Worm (Caenorhabditis elegans) whole organism, L3 larva: ENCODE measurements around the gene F35A5.1.

Source experiments
- ZK546.5 ChIP-seq: sonication (generic microtip); optimal IDR thresholded peaks from 2 replicates; lab custom pipeline; 2017; ENCODE audit warnings: missing biosample characterization, missing genetic modification characterization
- ama-1 ChIP-seq: fragments of 150-350 bp; optimal IDR thresholded peaks from 2 replicates; lab custom pipeline; 2018
- ceh-16 ChIP-seq: sonication (generic microtip); optimal IDR thresholded peaks from 2 replicates; lab custom pipeline; 2017; ENCODE audit warnings: missing biosample characterization, missing genetic modification characterization
- ceh-28 ChIP-seq: fragments of 150-350 bp; optimal IDR thresholded peaks from 2 replicates; lab custom pipeline; 2014; ENCODE audit warnings: missing biosample characterization, missing genetic modification reagents, missing genetic modification characterization
- ceh-82 ChIP-seq: fragments of 150-350 bp; optimal IDR thresholded peaks from 2 replicates; lab custom pipeline; 2014; ENCODE audit warnings: missing biosample characterization, missing genetic modification characterization
- ceh-9 ChIP-seq: sonication (generic microtip); optimal IDR thresholded peaks from 2 replicates; lab custom pipeline; 2018; ENCODE audit warnings: missing biosample characterization, missing genetic modification characterization
- daf-12 ChIP-seq: fragments of 150-350 bp; optimal IDR thresholded peaks from 2 replicates; lab custom pipeline; 2014; ENCODE audit warnings: missing biosample characterization, missing genetic modification reagents, missing genetic modification characterization
- egl-5 ChIP-seq: fragments of 150-350 bp; optimal IDR thresholded peaks from 2 replicates; lab custom pipeline; 2017; ENCODE audit warnings: missing biosample characterization, missing genetic modification reagents, missing genetic modification characterization, inconsistent platforms
- elt-1 ChIP-seq: fragments of 150-350 bp; optimal IDR thresholded peaks from 2 replicates; lab custom pipeline; 2014; ENCODE audit warnings: missing biosample characterization, missing genetic modification characterization
- elt-2 ChIP-seq: sonication (generic microtip); optimal IDR thresholded peaks from 2 replicates; lab custom pipeline; 2016; ENCODE audit warnings: missing genetic modification reagents, mild to moderate bottlenecking, missing genetic modification characterization, missing compliant biosample characterization
- eor-1 ChIP-seq, 2 experiments: fragments of 150-350 bp; optimal IDR thresholded peaks; 2 replicates each; lab custom pipeline; 2014 to 2018; ENCODE audit warnings: missing biosample characterization in 2 of 2, missing genetic modification characterization in 2 of 2
- fkh-2 ChIP-seq: fragments of 150-350 bp; optimal IDR thresholded peaks from 2 replicates; lab custom pipeline; 2014; ENCODE audit warnings: missing biosample characterization, missing genetic modification reagents, missing genetic modification characterization
- fos-1 ChIP-seq: fragments of 150-350 bp; optimal IDR thresholded peaks from 2 replicates; lab custom pipeline; 2014; ENCODE audit warnings: missing biosample characterization, missing genetic modification characterization
- jun-1 ChIP-seq: fragments of 150-350 bp; optimal IDR thresholded peaks from 2 replicates; lab custom pipeline; 2014; ENCODE audit warnings: missing biosample characterization, missing genetic modification reagents, missing genetic modification characterization
- lin-15B ChIP-seq: fragments of 150-350 bp; optimal IDR thresholded peaks from 2 replicates; lab custom pipeline; 2014; ENCODE audit warnings: missing biosample characterization, missing genetic modification characterization
- lin-39 ChIP-seq: fragments of 150-350 bp; optimal IDR thresholded peaks from 2 replicates; lab custom pipeline; 2018; ENCODE audit warnings: missing biosample characterization, missing genetic modification reagents, missing genetic modification characterization
- lsy-12 ChIP-seq: sonication (generic microtip); optimal IDR thresholded peaks from 2 replicates; lab custom pipeline; 2016; ENCODE audit warnings: mild to moderate bottlenecking, missing genetic modification characterization, missing compliant biosample characterization
- mdl-1 ChIP-seq: fragments of 150-350 bp; optimal IDR thresholded peaks from 2 replicates; lab custom pipeline; 2014; ENCODE audit warnings: missing biosample characterization, missing genetic modification characterization
- mml-1 ChIP-seq: fragments of 150-350 bp; sonication (generic microtip); optimal IDR thresholded peaks from 3 replicates; lab custom pipeline; 2014; ENCODE audit warnings: missing biosample characterization, missing genetic modification characterization
- nfya-1 ChIP-seq: sonication (generic microtip); optimal IDR thresholded peaks from 2 replicates; lab custom pipeline; 2017; ENCODE audit warnings: missing genetic modification characterization, mild to moderate bottlenecking, missing compliant biosample characterization, antibody characterized with exemption, moderate library complexity; ENCODE audit not compliant: insufficient read depth
- nhr-11 ChIP-seq: fragments of 150-350 bp; optimal IDR thresholded peaks from 2 replicates; lab custom pipeline; 2014; ENCODE audit warnings: missing biosample characterization, missing genetic modification characterization
- nhr-12 ChIP-seq: fragments of 150-350 bp; optimal IDR thresholded peaks from 2 replicates; lab custom pipeline; 2014; ENCODE audit warnings: missing biosample characterization, missing genetic modification characterization
- nhr-237 ChIP-seq: fragments of 150-350 bp; optimal IDR thresholded peaks from 2 replicates; lab custom pipeline; 2014; ENCODE audit warnings: missing biosample characterization, missing genetic modification characterization
- nhr-25 ChIP-seq: sonication (generic microtip); optimal IDR thresholded peaks from 2 replicates; lab custom pipeline; 2017; ENCODE audit warnings: missing biosample characterization, missing genetic modification characterization
- nhr-28 ChIP-seq: fragments of 150-350 bp; optimal IDR thresholded peaks from 2 replicates; lab custom pipeline; 2014; ENCODE audit warnings: missing biosample characterization, missing genetic modification characterization
- nhr-43 ChIP-seq: sonication (generic microtip); optimal IDR thresholded peaks from 2 replicates; lab custom pipeline; 2016; ENCODE audit warnings: mild to moderate bottlenecking, missing genetic modification characterization, missing compliant biosample characterization; ENCODE audit not compliant: poor library complexity, severe bottlenecking
- nhr-67 ChIP-seq: fragments of 150-350 bp; optimal IDR thresholded peaks from 2 replicates; lab custom pipeline; 2014; ENCODE audit warnings: missing biosample characterization, missing genetic modification characterization
- nhr-76 ChIP-seq: fragments of 150-350 bp; sonication (generic microtip); optimal IDR thresholded peaks from 5 replicates; lab custom pipeline; 2014; ENCODE audit warnings: missing biosample characterization, missing genetic modification characterization
- nhr-77 ChIP-seq: fragments of 150-350 bp; optimal IDR thresholded peaks from 2 replicates; lab custom pipeline; 2014; ENCODE audit warnings: missing biosample characterization, missing genetic modification characterization
- pha-4 ChIP-seq: fragments of 150-350 bp; optimal IDR thresholded peaks from 2 replicates; lab custom pipeline; 2014; ENCODE audit warnings: missing biosample characterization, missing genetic modification reagents, missing genetic modification characterization
- pqm-1 ChIP-seq: fragments of 150-350 bp; optimal IDR thresholded peaks from 2 replicates; lab custom pipeline; 2017; ENCODE audit warnings: missing biosample characterization, missing genetic modification characterization, inconsistent platforms
- sea-2 ChIP-seq: fragments of 150-350 bp; sonication (generic microtip); optimal IDR thresholded peaks from 4 replicates; lab custom pipeline; 2014; ENCODE audit warnings: missing biosample characterization, missing genetic modification reagents, missing genetic modification characterization
- snpc-4 ChIP-seq: fragments of 150-350 bp; optimal IDR thresholded peaks from 2 replicates; lab custom pipeline; 2014; ENCODE audit warnings: missing biosample characterization, missing genetic modification characterization
- tbx-2 ChIP-seq: sonication (generic microtip); optimal IDR thresholded peaks from 2 replicates; lab custom pipeline; 2016; ENCODE audit warnings: mild to moderate bottlenecking, missing genetic modification characterization, missing compliant biosample characterization
- unc-39 ChIP-seq: sonication (generic microtip); optimal IDR thresholded peaks from 4 replicates; lab custom pipeline; 2017; ENCODE audit warnings: missing biosample characterization, missing genetic modification characterization
- unc-62 ChIP-seq: fragments of 150-350 bp; sonication (generic microtip); optimal IDR thresholded peaks from 4 replicates; lab custom pipeline; 2014; ENCODE audit warnings: missing biosample characterization, missing genetic modification reagents, missing genetic modification characterization
- zag-1 ChIP-seq: fragments of 150-350 bp; optimal IDR thresholded peaks from 2 replicates; lab custom pipeline; 2014; ENCODE audit warnings: missing biosample characterization, missing genetic modification characterization
- ztf-11 ChIP-seq: fragments of 150-350 bp; optimal IDR thresholded peaks from 2 replicates; lab custom pipeline; 2014; ENCODE audit warnings: missing biosample characterization, missing genetic modification characterization

F35A5.1 gene

DNA sequence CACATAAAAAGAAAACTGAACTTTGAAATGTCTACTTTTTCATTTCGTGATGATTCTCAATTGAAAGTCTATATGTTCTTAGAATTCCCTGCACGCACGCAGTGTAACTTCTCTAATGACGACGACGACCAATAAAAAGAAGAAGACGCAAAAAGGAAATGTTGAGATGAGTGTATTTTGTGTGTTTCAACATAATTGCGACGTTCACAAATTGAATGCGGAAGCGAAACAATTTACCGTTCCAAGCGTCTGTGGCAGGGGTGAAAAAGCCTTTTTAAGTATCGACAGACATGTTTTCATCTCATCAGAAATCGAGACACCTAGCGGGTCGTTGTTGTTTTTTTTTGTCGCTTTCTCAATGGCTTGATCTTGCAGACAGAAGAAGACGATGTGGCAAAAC, 31.4 kb downstream of the F35A5.1 start:
- no peak for TF ChIP-seq fos-1 (tag; lab: Kevin White, UChicago)
- peak; percentile 41 for TF ChIP-seq ama-1 (lab: Kevin White, UChicago)
- TF ChIP-seq nhr-25 (tag; lab: Kevin White, UChicago) = peak; percentile 63

DNA sequence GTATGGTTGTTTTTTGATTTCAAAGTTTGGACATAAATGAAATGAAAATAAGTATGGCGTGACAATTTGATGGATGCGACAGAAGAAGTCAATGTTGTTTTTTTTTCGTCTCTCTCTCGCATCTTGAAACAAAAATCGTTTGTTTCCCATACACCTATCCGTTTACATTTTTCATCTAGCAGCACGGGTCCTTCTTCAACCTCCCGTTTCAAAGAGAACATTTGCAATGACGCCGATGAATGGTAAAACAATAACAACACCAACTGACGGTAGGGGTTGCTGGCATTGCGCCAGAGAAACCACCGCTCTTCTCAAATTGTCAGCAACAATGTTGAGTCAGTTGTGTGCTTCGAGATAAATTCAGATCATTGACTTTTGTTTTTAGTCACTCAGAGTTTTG, 31.9 kb downstream of the F35A5.1 start:
- TF ChIP-seq ceh-9 (no peak), ama-1 (lab: Kevin White, UChicago) (no peak), ceh-82 (tag; lab: Kevin White, UChicago) (no peak), lin-15B (tag; lab: Kevin White, UChicago) (no peak), tbx-2 (no peak), elt-2 (tag; lab: Kevin White, UChicago) (no peak), nhr-76 (no peak), eor-1 (tag; optimal IDR thresholded peaks at IDR 0.05; lab: Kevin White, UChicago) (no peak), snpc-4 (tag; lab: Kevin White, UChicago) (no peak), unc-62 (GFP tag; lab: Kevin White, UChicago) (peak; percentile 1), jun-1 (tag; lab: Kevin White, UChicago) (no peak), fkh-2 (no peak), mdl-1 (no peak), nhr-11 (tag; lab: Kevin White, UChicago) (peak; percentile 37), mml-1 (tag; lab: Kevin White, UChicago) (no peak), unc-39 (tag; lab: Kevin White, UChicago) (no peak), ceh-16 (tag; lab: Kevin White, UChicago) (no peak), nhr-77 (tag; lab: Kevin White, UChicago) (no peak), daf-12 (tag; lab: Kevin White, UChicago) (no peak), pha-4 (tag; lab: Kevin White, UChicago) (no peak), pqm-1 (tag; lab: Kevin White, UChicago) (no peak), nhr-28 (tag; lab: Kevin White, UChicago) (no peak), egl-5 (tag; lab: Kevin White, UChicago) (peak; percentile 83), sea-2 (GFP tag; lab: Kevin White, UChicago) (no peak), ZK546.5 (tag; lab: Kevin White, UChicago) (no peak), nhr-67 (tag; lab: Kevin White, UChicago) (no peak), lsy-12 (tag; lab: Kevin White, UChicago) (no peak), nhr-237 (no peak), nhr-43 (tag; lab: Kevin White, UChicago) (peak; percentile 51), nfya-1 (tag; lab: Kevin White, UChicago) (peak; percentile 49), elt-1 (tag; lab: Kevin White, UChicago) (no peak), lin-39 (peak; percentile 58), nhr-12 (tag; lab: Kevin White, UChicago) (no peak)

DNA sequence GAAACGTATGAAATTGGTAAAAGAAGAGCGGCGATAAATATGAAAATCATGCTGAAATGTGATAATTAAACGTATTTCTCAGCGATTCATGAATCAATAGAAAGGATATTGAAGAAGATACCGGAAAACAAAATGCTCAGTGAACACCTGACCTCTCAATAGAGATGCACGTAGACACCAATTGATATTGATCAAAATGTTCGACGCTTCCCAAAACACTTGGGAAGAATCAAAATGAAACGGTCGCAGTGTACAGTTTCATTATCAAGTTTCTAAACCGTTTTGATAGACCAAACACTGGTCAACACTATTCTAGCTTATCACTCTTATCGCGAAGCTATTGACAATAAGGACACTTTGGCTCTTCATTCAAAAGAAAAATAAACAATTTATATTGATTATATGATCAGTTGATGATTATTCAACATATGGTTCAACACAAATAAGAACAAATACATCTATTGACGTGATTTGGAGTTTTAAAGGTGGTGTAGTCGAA, 35.2 kb downstream of the F35A5.1 start, which contains the start of gene ttr-48:
Gene ttr-48 (minus strand): TSS at position 51 of the 499 bp plus-strand sequence.
- TF ChIP-seq elt-2 (tag; lab: Kevin White, UChicago) (peak; percentile 88), nhr-76 (no peak), pqm-1 (tag; lab: Kevin White, UChicago) (peak; percentile 92), fos-1 (tag; lab: Kevin White, UChicago) (no peak), ztf-11 (no peak), pha-4 (tag; lab: Kevin White, UChicago) (peak; percentile 94), zag-1 (no peak)
- TF ChIP-seq, all 47 proteins: peak for 3

DNA sequence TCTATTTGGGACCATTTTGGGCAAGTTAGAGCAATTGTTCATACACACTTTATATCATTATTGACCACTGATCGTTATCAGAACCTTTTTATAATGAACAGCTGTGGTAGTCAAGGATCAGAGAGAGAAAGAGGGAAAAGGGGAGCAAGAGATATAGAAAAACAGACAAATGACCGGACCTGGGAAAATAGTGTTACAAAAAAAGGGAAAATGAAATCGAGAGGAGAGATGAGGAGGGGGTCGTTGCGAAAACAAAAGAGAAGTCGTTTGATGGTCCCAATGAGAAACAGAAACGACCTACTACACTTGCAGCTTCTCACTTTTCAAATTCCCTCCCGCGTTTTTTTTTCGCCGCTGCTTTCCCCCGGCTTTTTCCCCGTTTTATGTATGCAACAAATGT, 46.6 kb downstream of the F35A5.1 start:
- TF ChIP-seq ceh-82 (tag; lab: Kevin White, UChicago) (no peak), elt-1 (tag; lab: Kevin White, UChicago) (no peak), ceh-28 (tag; lab: Kevin White, UChicago) (no peak), nhr-43 (tag; lab: Kevin White, UChicago) (no peak), unc-39 (tag; lab: Kevin White, UChicago) (no peak), egl-5 (tag; lab: Kevin White, UChicago) (peak; percentile 5), nhr-77 (tag; lab: Kevin White, UChicago) (no peak), ama-1 (lab: Kevin White, UChicago) (no peak), fos-1 (tag; lab: Kevin White, UChicago) (no peak), nfya-1 (tag; lab: Kevin White, UChicago) (peak; percentile 20), lin-39 (peak; percentile 25), pha-4 (tag; lab: Kevin White, UChicago) (no peak)
